Worm (Caenorhabditis elegans): ENCODE data around the gene R02F2.9.

Gene R02F2.9

DNA sequence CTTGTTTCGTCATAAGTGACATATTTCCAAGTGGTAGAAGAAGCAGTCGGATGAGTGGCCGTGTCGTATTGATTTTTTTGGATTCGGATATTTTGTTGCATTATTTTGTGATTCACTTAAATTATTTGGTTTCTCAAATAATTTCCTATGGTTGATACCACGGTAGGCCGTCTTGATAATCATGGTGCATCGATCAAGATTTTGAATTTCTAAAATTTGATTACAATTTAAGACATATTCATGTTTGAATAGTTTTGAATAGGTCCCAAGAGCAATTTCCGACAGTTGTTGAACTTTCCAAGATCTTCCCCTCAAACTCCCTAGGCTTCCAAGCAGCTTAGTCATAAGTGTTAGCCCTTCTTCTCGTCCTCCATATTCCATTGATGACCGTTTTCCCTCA is 22.9 kb downstream of the R02F2.9 start, which contains the start of gene D1044.4:
Gene D1044.4, minus strand, starts transcription at position 101 of the 400 bp plus-strand sequence.
- TF ChIP-seq tbx-37 (GFP tag; conservative IDR thresholded peaks at IDR 0.05) (no peak), hmg-4 (GFP tag; optimal IDR thresholded peaks at IDR 0.05) (no peak), sea-1 (GFP tag; conservative IDR thresholded peaks at IDR 0.05) (no peak), B0310.2 (tag; optimal IDR thresholded peaks at IDR 0.05) (no peak)

DNA sequence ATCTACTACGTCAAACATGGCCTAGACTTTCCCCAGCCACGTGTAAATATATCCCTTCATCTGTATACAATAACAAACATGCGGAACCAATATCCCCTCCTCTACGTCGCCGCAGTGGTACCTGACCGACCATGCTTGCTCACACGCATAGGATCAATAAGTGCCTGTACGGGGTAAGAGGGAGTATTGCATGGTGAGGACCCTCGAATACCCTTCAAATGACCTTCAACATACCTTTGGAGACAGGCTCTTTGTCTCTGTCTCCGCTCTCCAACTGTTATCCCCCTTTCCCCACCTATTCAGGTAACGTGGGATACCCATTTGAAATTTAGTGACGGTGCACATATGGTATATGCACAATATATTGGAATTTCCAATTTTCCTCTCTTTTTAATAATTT is 27.0 kb downstream of the R02F2.9 start, which contains the start of gene dex-1:
Gene dex-1, plus strand, starts transcription at position 132 of the 400 bp plus-strand sequence.
- no peak for TF ChIP-seq F13C5.2 (tag; optimal IDR thresholded peaks at IDR 0.05)
- no peak for TF ChIP-seq ets-7 (tag; optimal IDR thresholded peaks at IDR 0.05)
- TF ChIP-seq B0310.2 (tag; optimal IDR thresholded peaks at IDR 0.05), result no peak
- TF ChIP-seq ama-1 (optimal IDR thresholded peaks at IDR 0.05), result no peak
- no peak for TF ChIP-seq hmbx-1 (tag; optimal IDR thresholded peaks at IDR 0.05)
- no peak for TF ChIP-seq tbx-37 (GFP tag; conservative IDR thresholded peaks at IDR 0.05)
- no peak for TF ChIP-seq sea-1 (GFP tag; conservative IDR thresholded peaks at IDR 0.05)
- TF ChIP-seq tra-4 (tag; optimal IDR thresholded peaks at IDR 0.05), result no peak
- TF ChIP-seq flt-1 (GFP tag; IDR thresholded peaks at IDR 0.05), result no peak
- TF ChIP-seq ceh-36 (tag; optimal IDR thresholded peaks at IDR 0.05), result no peak

DNA sequence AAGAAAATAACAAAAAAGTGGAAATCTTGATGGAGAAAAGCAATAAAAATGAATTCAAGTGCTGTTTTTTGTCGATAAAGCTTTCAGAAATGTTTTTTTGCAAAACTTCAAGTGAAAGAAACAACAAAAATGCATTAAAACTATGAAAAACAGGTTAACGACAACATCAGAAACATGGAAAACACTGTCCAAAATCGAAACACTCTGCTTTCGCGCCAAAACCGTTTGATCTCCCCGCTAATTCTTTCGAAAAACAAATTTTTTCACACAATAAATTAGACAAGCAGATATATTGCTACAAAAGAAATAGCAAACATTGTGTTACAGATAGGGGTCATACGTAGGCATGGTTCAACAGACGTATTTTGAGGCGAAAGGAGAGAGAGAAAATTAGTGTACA is 42.8 kb downstream of the R02F2.9 start:
- TF ChIP-seq ama-1 (optimal IDR thresholded peaks at IDR 0.05), result no peak
- TF ChIP-seq ets-7 (tag; optimal IDR thresholded peaks at IDR 0.05), result no peak
- TF ChIP-seq hmg-4 (GFP tag; optimal IDR thresholded peaks at IDR 0.05), result no peak
- TF ChIP-seq F13C5.2 (tag; optimal IDR thresholded peaks at IDR 0.05), result no peak
- no peak for TF ChIP-seq B0310.2 (tag; optimal IDR thresholded peaks at IDR 0.05)
- TF ChIP-seq hnd-1 (tag; optimal IDR thresholded peaks at IDR 0.05), result no peak
- no peak for TF ChIP-seq aly-1 (tag; optimal IDR thresholded peaks at IDR 0.05)
- no peak for TF ChIP-seq hmbx-1 (tag; optimal IDR thresholded peaks at IDR 0.05)
- no peak for TF ChIP-seq ceh-36 (tag; optimal IDR thresholded peaks at IDR 0.05)
- no peak for TF ChIP-seq tbx-37 (GFP tag; conservative IDR thresholded peaks at IDR 0.05)
- no peak for TF ChIP-seq ceh-13 (GFP tag; optimal IDR thresholded peaks at IDR 0.05)
- TF ChIP-seq tbx-11 (GFP tag; IDR thresholded peaks at IDR 0.05), result no peak
- no peak for TF ChIP-seq tra-4 (tag; optimal IDR thresholded peaks at IDR 0.05)

DNA sequence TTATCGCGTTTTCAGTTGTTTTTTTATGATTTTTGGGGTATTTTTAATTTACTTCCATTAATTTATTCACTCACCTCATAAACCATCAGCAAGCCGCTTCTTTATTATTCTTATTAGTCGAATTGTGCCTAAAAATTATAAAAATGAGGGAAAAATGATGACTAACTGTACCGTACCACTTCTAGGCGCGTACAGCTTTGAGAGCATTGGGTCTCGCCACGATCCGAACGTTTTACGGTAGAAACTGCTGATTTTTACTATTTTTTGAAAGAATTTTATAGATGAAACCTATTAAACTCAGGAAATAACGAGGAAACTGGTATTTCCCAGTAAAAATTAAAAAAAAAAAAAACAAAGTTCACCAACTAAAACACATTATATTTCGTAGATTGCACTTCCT is 44.1 kb downstream of the R02F2.9 start, which contains the start of gene D1044.6:
Gene D1044.6, minus strand, starts transcription at position 128 of the 400 bp plus-strand sequence.
- TF ChIP-seq ama-1 (optimal IDR thresholded peaks at IDR 0.05) (no peak), B0310.2 (tag; optimal IDR thresholded peaks at IDR 0.05) (no peak)

DNA sequence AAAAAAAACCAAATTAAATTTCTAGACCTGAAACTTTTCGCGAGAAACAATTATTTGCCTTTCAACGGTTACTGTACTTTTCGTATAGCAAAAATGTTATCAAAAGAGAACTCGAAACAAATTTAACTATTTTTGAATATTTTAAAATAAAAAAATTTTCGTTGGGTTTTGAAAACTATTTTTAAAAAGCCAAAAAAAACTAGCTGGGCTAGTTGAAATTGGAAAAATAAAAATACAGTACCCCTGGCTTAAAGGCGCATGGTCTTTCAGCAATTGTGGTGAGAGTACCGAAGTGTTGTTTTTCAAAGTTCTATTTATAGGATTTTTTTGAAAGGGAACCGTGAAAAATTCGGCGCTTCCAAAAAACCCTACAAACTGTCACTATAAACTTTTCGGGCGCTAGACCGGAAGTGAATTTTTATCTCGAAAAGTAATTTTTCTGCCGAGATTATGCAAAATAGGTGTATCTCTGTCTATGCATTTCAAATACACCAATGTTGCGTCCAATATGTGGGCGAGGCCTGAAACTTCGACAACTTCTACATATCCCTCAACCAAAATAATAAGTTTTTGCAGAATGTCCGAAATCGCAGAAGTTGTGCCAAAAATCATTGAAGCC is 44.8 kb downstream of the R02F2.9 start, which contains the start of gene D1044.1:
Gene D1044.1, plus strand, starts transcription at position 569 of the 619 bp plus-strand sequence.
- TF ChIP-seq hmbx-1 (tag; optimal IDR thresholded peaks at IDR 0.05) (no peak), ets-7 (tag; optimal IDR thresholded peaks at IDR 0.05) (no peak), flt-1 (GFP tag; IDR thresholded peaks at IDR 0.05) (no peak), aly-1 (tag; optimal IDR thresholded peaks at IDR 0.05) (no peak), F13C5.2 (tag; optimal IDR thresholded peaks at IDR 0.05) (no peak), hnd-1 (tag; optimal IDR thresholded peaks at IDR 0.05) (no peak)

DNA sequence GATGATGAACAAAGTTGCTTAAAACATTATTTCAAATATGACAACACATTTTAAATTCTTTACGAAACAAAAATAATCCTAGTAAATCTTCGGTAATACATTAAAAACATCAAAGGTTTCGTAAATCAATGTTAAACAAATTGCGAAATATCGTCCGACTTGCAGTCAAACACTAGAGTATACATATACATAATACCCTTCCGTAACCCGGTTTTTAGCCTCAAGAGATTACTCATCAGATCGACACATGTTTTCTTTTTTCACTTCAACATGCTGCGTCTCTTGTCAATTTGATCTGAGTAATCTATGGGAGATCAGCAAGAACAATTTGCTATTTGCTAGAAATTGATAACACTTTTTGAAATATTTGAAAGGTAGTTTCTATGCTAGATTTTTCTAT is 47.3 kb downstream of the R02F2.9 start:
- TF ChIP-seq scrt-1 (GFP tag; IDR thresholded peaks at IDR 0.05), result no peak
- no peak for TF ChIP-seq hmg-4 (GFP tag; optimal IDR thresholded peaks at IDR 0.05)
- no peak for TF ChIP-seq B0310.2 (tag; optimal IDR thresholded peaks at IDR 0.05)
- no peak for TF ChIP-seq F13C5.2 (tag; optimal IDR thresholded peaks at IDR 0.05)
- TF ChIP-seq hnd-1 (tag; optimal IDR thresholded peaks at IDR 0.05), result no peak
- TF ChIP-seq tbx-11 (GFP tag; IDR thresholded peaks at IDR 0.05), result no peak
- TF ChIP-seq pes-1 (GFP tag; IDR thresholded peaks at IDR 0.05), result no peak
- TF ChIP-seq aly-1 (tag; optimal IDR thresholded peaks at IDR 0.05), result no peak
- TF ChIP-seq tra-4 (tag; optimal IDR thresholded peaks at IDR 0.05), result no peak
- TF ChIP-seq tbx-37 (GFP tag; conservative IDR thresholded peaks at IDR 0.05), result no peak
- no peak for TF ChIP-seq ama-1 (optimal IDR thresholded peaks at IDR 0.05)
- TF ChIP-seq ets-7 (tag; optimal IDR thresholded peaks at IDR 0.05), result no peak
- TF ChIP-seq ceh-36 (tag; optimal IDR thresholded peaks at IDR 0.05), result no peak
- TF ChIP-seq sea-1 (GFP tag; conservative IDR thresholded peaks at IDR 0.05), result no peak

DNA sequence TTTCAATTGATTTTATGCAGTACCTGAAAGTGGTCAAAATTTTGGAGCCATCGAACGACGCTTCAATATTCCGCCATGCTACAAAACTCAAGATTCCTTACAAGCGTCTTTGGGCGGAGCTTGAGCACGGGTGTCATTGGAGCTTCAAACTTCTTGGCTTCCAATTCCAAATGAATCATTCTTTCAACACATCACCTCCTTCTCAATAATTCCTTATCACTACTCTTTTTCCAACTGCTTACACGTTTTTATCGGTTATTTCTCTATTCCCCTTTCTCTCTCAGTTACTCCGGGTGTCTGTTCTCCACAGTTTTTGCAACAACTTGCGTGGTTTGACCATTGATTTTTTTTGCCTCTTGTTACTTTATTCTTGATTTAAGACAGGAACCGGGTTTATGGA is 47.7 kb downstream of the R02F2.9 start, which contains the start of gene F09F7.5:
Gene F09F7.5, plus strand, starts transcription at position 258 of the 400 bp plus-strand sequence.
- TF ChIP-seq tbx-11 (GFP tag; IDR thresholded peaks at IDR 0.05) (no peak), ets-7 (tag; optimal IDR thresholded peaks at IDR 0.05) (no peak), ama-1 (optimal IDR thresholded peaks at IDR 0.05) (no peak), sea-1 (GFP tag; conservative IDR thresholded peaks at IDR 0.05) (no peak), F13C5.2 (tag; optimal IDR thresholded peaks at IDR 0.05) (no peak), hmbx-1 (tag; optimal IDR thresholded peaks at IDR 0.05) (no peak), pes-1 (GFP tag; IDR thresholded peaks at IDR 0.05) (no peak)

All from whole organism, early embryonic.